Fruit fly (Drosophila melanogaster): ENCODE data around the gene Lamtor4.

The Lamtor4 gene

dm6 chr3L:3892154-3892624 lies 4.5 kb upstream of the Lamtor4 start, which contains the start of gene Fie:
Gene Fie (plus strand): TSS chr3L:3892574.
- peak; percentile 33 for TF ChIP-seq h (GFP tag; optimal IDR thresholded peaks at IDR 0.05)
- no peak for TF ChIP-seq N (GFP tag; optimal IDR thresholded peaks at IDR 0.05)
- TF ChIP-seq rgr (GFP tag; optimal IDR thresholded peaks at IDR 0.05) = peak; percentile 53
- TF ChIP-seq ey (GFP tag; optimal IDR thresholded peaks at IDR 0.05) = peak; percentile 47
- TF ChIP-seq psq (GFP tag; optimal IDR thresholded peaks at IDR 0.05) = peak; percentile 28
- TF ChIP-seq OdsH (GFP tag; optimal IDR thresholded peaks at IDR 0.05) = peak; percentile 55
- TF ChIP-seq HLH106 (tag; optimal IDR thresholded peaks at IDR 0.05) = peak; percentile 23
- TF ChIP-seq CG9705 (GFP tag; optimal IDR thresholded peaks at IDR 0.05) = no peak
- TF ChIP-seq Hnf4 (GFP tag; optimal IDR thresholded peaks at IDR 0.05) = peak; percentile 17
- no peak for TF ChIP-seq Abd-B (GFP tag; optimal IDR thresholded peaks at IDR 0.05)
- TF ChIP-seq br (GFP tag; optimal IDR thresholded peaks at IDR 0.05) = peak; percentile 25
- TF ChIP-seq woc (GFP tag; optimal IDR thresholded peaks at IDR 0.05) = peak; percentile 32
- peak; percentile 46 for TF ChIP-seq fru (GFP tag; optimal IDR thresholded peaks at IDR 0.05)
- TF ChIP-seq GATAd (GFP tag; optimal IDR thresholded peaks at IDR 0.05) = no peak
- peak; percentile 54 for TF ChIP-seq Sp1 (GFP tag; optimal IDR thresholded peaks at IDR 0.05)
- TF ChIP-seq foxo (GFP tag; optimal IDR thresholded peaks at IDR 0.05) = peak in 1 of 2 experiments; percentile 34

dm6 chr3L:3894413-3894812 lies 2.3 kb upstream of the Lamtor4 start:
- no peak for TF ChIP-seq Jra (GFP tag; optimal IDR thresholded peaks at IDR 0.05)
- TF ChIP-seq psq (GFP tag; optimal IDR thresholded peaks at IDR 0.05) = no peak
- TF ChIP-seq CG32264 (GFP tag; optimal IDR thresholded peaks at IDR 0.05) = no peak
- no peak for TF ChIP-seq woc (GFP tag; optimal IDR thresholded peaks at IDR 0.05)
- TF ChIP-seq OdsH (GFP tag; optimal IDR thresholded peaks at IDR 0.05) = no peak
- no peak for TF ChIP-seq pan (optimal IDR thresholded peaks at IDR 0.05)
- no peak for TF ChIP-seq CrebA (GFP tag; optimal IDR thresholded peaks at IDR 0.05; ENCODE audit: borderline replicate concordance)
- TF ChIP-seq foxo (GFP tag; optimal IDR thresholded peaks at IDR 0.05) = no peak
- no peak for TF ChIP-seq N (GFP tag; optimal IDR thresholded peaks at IDR 0.05)
- no peak for TF ChIP-seq usp (GFP tag; optimal IDR thresholded peaks at IDR 0.05)
- TF ChIP-seq Dfd (GFP tag; optimal IDR thresholded peaks at IDR 0.05) = no peak
- TF ChIP-seq GATAd (GFP tag; optimal IDR thresholded peaks at IDR 0.05) = no peak
- TF ChIP-seq Myc (optimal IDR thresholded peaks at IDR 0.05) = no peak
- no peak for TF ChIP-seq Sp1 (GFP tag; optimal IDR thresholded peaks at IDR 0.05)
- TF ChIP-seq br (GFP tag; optimal IDR thresholded peaks at IDR 0.05) = no peak
- TF ChIP-seq brk (GFP tag; optimal IDR thresholded peaks at IDR 0.05) = no peak
- no peak for TF ChIP-seq h (GFP tag; optimal IDR thresholded peaks at IDR 0.05)
- no peak for TF ChIP-seq dsf (GFP tag; optimal IDR thresholded peaks at IDR 0.05; ENCODE audit: borderline replicate concordance)

- TF ChIP-seq dl (GFP tag; optimal IDR thresholded peaks at IDR 0.05; ENCODE audit: insufficient read depth in 1 of 2, partially characterized antibody in 2 of 2) = no peak
- no peak for TF ChIP-seq Abd-B (GFP tag; optimal IDR thresholded peaks at IDR 0.05)
- peak; percentile 48 for TF ChIP-seq fru (GFP tag; optimal IDR thresholded peaks at IDR 0.05)
- no peak for TF ChIP-seq lola (GFP tag; optimal IDR thresholded peaks at IDR 0.05)
- TF ChIP-seq GATAd (GFP tag; optimal IDR thresholded peaks at IDR 0.05) = peak; percentile 71
- no peak for TF ChIP-seq Myc (optimal IDR thresholded peaks at IDR 0.05)
- peak; percentile 21 to 67 for TF ChIP-seq foxo (GFP tag; optimal IDR thresholded peaks at IDR 0.05)
- no peak for TF ChIP-seq Mio (GFP tag; optimal IDR thresholded peaks at IDR 0.05)
- peak; percentile 86 for TF ChIP-seq Jra (GFP tag; optimal IDR thresholded peaks at IDR 0.05)
- no peak for TF ChIP-seq sage (GFP tag; optimal IDR thresholded peaks at IDR 0.05)
- peak; percentile 23 for TF ChIP-seq HLH106 (tag; optimal IDR thresholded peaks at IDR 0.05)
- peak; percentile 51 for TF ChIP-seq CG32264 (GFP tag; optimal IDR thresholded peaks at IDR 0.05)
- no peak for TF ChIP-seq CrebA (GFP tag; optimal IDR thresholded peaks at IDR 0.05; ENCODE audit: borderline replicate concordance)
- TF ChIP-seq Sp1 (GFP tag; optimal IDR thresholded peaks at IDR 0.05) = peak; percentile 40
- peak; percentile 62 for TF ChIP-seq sv (GFP tag; optimal IDR thresholded peaks at IDR 0.05)
- no peak for TF ChIP-seq Rel (GFP tag; optimal IDR thresholded peaks at IDR 0.05)
- peak; percentile 32 for TF ChIP-seq Rel (tag; optimal IDR thresholded peaks at IDR 0.05)
- peak; percentile 97 for TF ChIP-seq Hr83 (GFP tag; optimal IDR thresholded peaks at IDR 0.05; ENCODE audit: poor library complexity, severe bottlenecking)
- TF ChIP-seq Dif (GFP tag; optimal IDR thresholded peaks at IDR 0.05; ENCODE audit: partially characterized antibody) = no peak
- TF ChIP-seq ey (GFP tag; optimal IDR thresholded peaks at IDR 0.05) = peak; percentile 64
- TF ChIP-seq OdsH (GFP tag; optimal IDR thresholded peaks at IDR 0.05) = peak; percentile 66
- peak; percentile 50 for TF ChIP-seq dmrt93B (GFP tag; optimal IDR thresholded peaks at IDR 0.05)
- TF ChIP-seq rgr (GFP tag; optimal IDR thresholded peaks at IDR 0.05) = peak; percentile 85
- TF ChIP-seq jim (GFP tag; optimal IDR thresholded peaks at IDR 0.05) = peak; percentile 85
- TF ChIP-seq br (GFP tag; optimal IDR thresholded peaks at IDR 0.05) = peak; percentile 54
- TF ChIP-seq tai (GFP tag; optimal IDR thresholded peaks at IDR 0.05) = no peak
- TF ChIP-seq dsf (GFP tag; optimal IDR thresholded peaks at IDR 0.05; ENCODE audit: borderline replicate concordance) = peak; percentile 70
- TF ChIP-seq psq (GFP tag; optimal IDR thresholded peaks at IDR 0.05) = peak; percentile 60
- no peak for TF ChIP-seq Vsx2 (GFP tag; optimal IDR thresholded peaks at IDR 0.05; ENCODE audit: partially characterized antibody)
- TF ChIP-seq Dfd (GFP tag; optimal IDR thresholded peaks at IDR 0.05) = no peak
- no peak for TF ChIP-seq pan (optimal IDR thresholded peaks at IDR 0.05)
- no peak for TF ChIP-seq brk (GFP tag; optimal IDR thresholded peaks at IDR 0.05)
- no peak for TF ChIP-seq Hr78 (GFP tag; optimal IDR thresholded peaks at IDR 0.05)
- TF ChIP-seq CG9705 (GFP tag; optimal IDR thresholded peaks at IDR 0.05) = peak; percentile 64
- peak; percentile 28 for TF ChIP-seq woc (GFP tag; optimal IDR thresholded peaks at IDR 0.05)
- peak; percentile 90 for TF ChIP-seq Hnf4 (GFP tag; optimal IDR thresholded peaks at IDR 0.05)
- TF ChIP-seq usp (GFP tag; optimal IDR thresholded peaks at IDR 0.05) = no peak
- TF ChIP-seq h (GFP tag; optimal IDR thresholded peaks at IDR 0.05) = peak; percentile 73
- no peak for TF ChIP-seq N (GFP tag; optimal IDR thresholded peaks at IDR 0.05)
Measured at dm6 chr3L:3898978-3899377, 2.3 kb downstream of the Lamtor4 start, which contains the start of gene Ccz1. Gene Ccz1 (minus strand): TSS chr3L:3899156.

All from whole organism, wandering third instar larva.